Worm (Caenorhabditis elegans) whole organism, L1 larva: Measurements from ENCODE around the gene rcq-5.
A peak's percentile ranks its signal among the peaks of the same experiment; 100 is the strongest.

Experiments used
- C16A3.4 ChIP-seq: fragments of 150-350 bp; optimal IDR thresholded peaks from 2 replicates; lab custom pipeline; 2014; ENCODE audit warnings: missing biosample characterization, missing genetic modification characterization
- F16B12.6 ChIP-seq: fragments of 150-350 bp; optimal IDR thresholded peaks from 2 replicates; lab custom pipeline; 2014; ENCODE audit warnings: missing biosample characterization, missing genetic modification characterization
- Y116A8C.19 ChIP-seq: sonication (generic microtip); optimal IDR thresholded peaks from 2 replicates; lab custom pipeline; 2016; ENCODE audit warnings: missing compliant biosample characterization, missing genetic modification characterization, borderline replicate concordance
- aha-1 ChIP-seq: fragments of 150-350 bp; optimal IDR thresholded peaks from 2 replicates; lab custom pipeline; 2014; ENCODE audit warnings: missing biosample characterization, missing genetic modification characterization
- aly-2 ChIP-seq: fragments of 150-350 bp; optimal IDR thresholded peaks from 2 replicates; lab custom pipeline; 2014; ENCODE audit warnings: missing biosample characterization, missing genetic modification characterization
- blmp-1 ChIP-seq: fragments of 150-350 bp; optimal IDR thresholded peaks from 2 replicates; lab custom pipeline; 2014; ENCODE audit warnings: missing biosample characterization, missing genetic modification characterization
- ceh-8 ChIP-seq: fragments of 200-800 bp; sonication (Bioruptor generic); optimal IDR thresholded peaks from 2 replicates; lab custom pipeline; 2018; ENCODE audit warnings: mild to moderate bottlenecking, missing genetic modification characterization, moderate library complexity, missing compliant biosample characterization
- ceh-82 ChIP-seq, 3 experiments: fragments of 150-350 bp in 1 of 3; sonication (generic microtip) in 2 of 3; optimal IDR thresholded peaks; 2 replicates each; lab custom pipeline; 2014 to 2017; ENCODE audit warnings: missing biosample characterization in 3 of 3, missing genetic modification characterization in 3 of 3
- ceh-88 ChIP-seq: fragments of 200-800 bp; sonication (Bioruptor generic); IDR thresholded peaks from 2 replicates; pipeline ENCODE4 v1.3.6; 2022; ENCODE audit warnings: missing genetic modification characterization, missing compliant biosample characterization
- ceh-90 ChIP-seq: sonication (generic microtip); optimal IDR thresholded peaks from 2 replicates; lab custom pipeline; 2016; ENCODE audit warnings: missing genetic modification characterization, missing compliant biosample characterization
- dpl-1 ChIP-seq, 3 experiments: fragments of 150-350 bp in 2 of 3; sonication (generic microtip) in 1 of 3; optimal IDR thresholded peaks; 2 replicates each; lab custom pipeline; 2014 to 2017; ENCODE audit warnings: missing biosample characterization in 3 of 3, missing genetic modification characterization in 3 of 3, missing genetic modification reagents in 3 of 3
- efl-1 ChIP-seq, 4 experiments: fragments of 150-350 bp; optimal IDR thresholded peaks in 3 of 4; peaks in 1 of 4; 1 replicate in 1 of 4; 2 replicates in 3 of 4; lab custom pipeline; 2014; ENCODE audit warnings: missing biosample characterization in 2 of 4, missing genetic modification characterization in 2 of 4, missing genetic modification reagents in 2 of 4
- egl-13 ChIP-seq: sonication (generic microtip); optimal IDR thresholded peaks from 2 replicates; lab custom pipeline; 2016; ENCODE audit warnings: missing genotype, missing genetic modification reagents, missing genetic modification characterization, missing compliant biosample characterization
- egl-27 ChIP-seq, 2 experiments: fragments of 150-350 bp in 1 of 2; sonication (generic microtip); optimal IDR thresholded peaks; 3 replicates each; lab custom pipeline; 2017 to 2018; ENCODE audit warnings: missing biosample characterization in 2 of 2, missing genetic modification characterization in 2 of 2, missing genetic modification reagents in 2 of 2
- elt-3 ChIP-seq, 6 experiments: fragments of 150-350 bp in 1 of 6; sonication (generic microtip); optimal IDR thresholded peaks; 2 replicates each; lab custom pipeline; 2017 to 2018; ENCODE audit warnings: missing biosample characterization in 6 of 6, missing genetic modification characterization in 6 of 6, inconsistent platforms in 1 of 6
- fkh-10 ChIP-seq: sonication (generic microtip); optimal IDR thresholded peaks from 2 replicates; lab custom pipeline; 2017; ENCODE audit warnings: missing biosample characterization, missing genetic modification reagents, missing genetic modification characterization
- fos-1 ChIP-seq: fragments of 150-350 bp; optimal IDR thresholded peaks from 2 replicates; lab custom pipeline; 2014; ENCODE audit warnings: missing biosample characterization, missing genetic modification characterization
- irx-1 ChIP-seq: sonication (generic microtip); optimal IDR thresholded peaks from 2 replicates; lab custom pipeline; 2016; ENCODE audit warnings: missing genetic modification characterization, missing compliant biosample characterization
- isw-1 ChIP-seq: fragments of 200-800 bp; sonication (Bioruptor generic); IDR thresholded peaks from 2 replicates; pipeline ENCODE4 v1.3.6; 2022; ENCODE audit warnings: missing genetic modification characterization, missing compliant biosample characterization
- jun-1 ChIP-seq: fragments of 150-350 bp; optimal IDR thresholded peaks from 2 replicates; lab custom pipeline; 2014; ENCODE audit warnings: missing biosample characterization, missing genetic modification reagents, missing genetic modification characterization
- lin-13 ChIP-seq: fragments of 150-350 bp; optimal IDR thresholded peaks from 2 replicates; lab custom pipeline; 2014; ENCODE audit warnings: missing biosample characterization, missing genetic modification reagents, missing genetic modification characterization
- lin-14 ChIP-seq: fragments of 200-800 bp; sonication (Bioruptor generic); optimal IDR thresholded peaks from 2 replicates; lab custom pipeline; 2018; ENCODE audit warnings: mild to moderate bottlenecking, missing genetic modification characterization, moderate library complexity, missing compliant biosample characterization
- lin-15B ChIP-seq: fragments of 150-350 bp; sonication (generic microtip); optimal IDR thresholded peaks from 3 replicates; lab custom pipeline; 2014; ENCODE audit warnings: missing biosample characterization, missing genetic modification characterization
- lin-35 ChIP-seq, 2 experiments: fragments of 150-350 bp; optimal IDR thresholded peaks; 2 replicates each; lab custom pipeline; 2014; ENCODE audit warnings: missing biosample characterization in 2 of 2, missing genetic modification characterization in 2 of 2, missing genetic modification reagents in 2 of 2
- lin-39 ChIP-seq: fragments of 150-350 bp; optimal IDR thresholded peaks from 2 replicates; lab custom pipeline; 2014; ENCODE audit warnings: missing biosample characterization, missing genetic modification reagents, missing genetic modification characterization
- lir-3 ChIP-seq: sonication (generic microtip); optimal IDR thresholded peaks from 2 replicates; lab custom pipeline; 2016; ENCODE audit warnings: mild to moderate bottlenecking, missing genetic modification characterization, moderate library complexity, missing compliant biosample characterization; ENCODE audit not compliant: poor library complexity
- lsy-2 ChIP-seq, 2 experiments: fragments of 150-350 bp; optimal IDR thresholded peaks; 2 replicates each; lab custom pipeline; 2014; ENCODE audit warnings: missing biosample characterization in 2 of 2, missing genetic modification characterization in 2 of 2
- mdl-1 ChIP-seq, 2 experiments: fragments of 150-350 bp; optimal IDR thresholded peaks; 2 replicates each; lab custom pipeline; 2014 to 2017; ENCODE audit warnings: missing biosample characterization in 2 of 2, missing genetic modification characterization in 2 of 2, inconsistent platforms in 1 of 2
- mep-1 ChIP-seq: fragments of 150-350 bp; optimal IDR thresholded peaks from 2 replicates; lab custom pipeline; 2014; ENCODE audit warnings: missing biosample characterization, missing genetic modification characterization
- nhr-11 ChIP-seq: fragments of 150-350 bp; optimal IDR thresholded peaks from 2 replicates; lab custom pipeline; 2014; ENCODE audit warnings: missing biosample characterization, missing genetic modification characterization
- nhr-12 ChIP-seq: sonication (generic microtip); optimal IDR thresholded peaks from 2 replicates; lab custom pipeline; 2017; ENCODE audit warnings: missing biosample characterization, missing genetic modification characterization
- nhr-19 ChIP-seq: fragments of 200-800 bp; sonication (Bioruptor generic); conservative IDR thresholded peaks from 2 replicates; pipeline ENCODE4 v1.3.6; 2022; ENCODE audit warnings: missing genetic modification characterization, missing compliant biosample characterization
- nhr-20 ChIP-seq: sonication (generic microtip); optimal IDR thresholded peaks from 2 replicates; lab custom pipeline; 2016; ENCODE audit warnings: mild to moderate bottlenecking, missing genetic modification characterization, missing compliant biosample characterization
- nhr-47 ChIP-seq: sonication (generic microtip); optimal IDR thresholded peaks from 2 replicates; lab custom pipeline; 2016; ENCODE audit warnings: mild to moderate bottlenecking, missing genetic modification characterization, moderate library complexity, missing compliant biosample characterization
- nhr-77 ChIP-seq: fragments of 150-350 bp; optimal IDR thresholded peaks from 2 replicates; lab custom pipeline; 2014; ENCODE audit warnings: missing biosample characterization, missing genetic modification characterization
- nhr-84 ChIP-seq: sonication (generic microtip); optimal IDR thresholded peaks from 2 replicates; lab custom pipeline; 2017; ENCODE audit warnings: missing biosample characterization, missing genetic modification characterization
- nhr-85 ChIP-seq: sonication (generic microtip); peaks from one replicate; lab custom pipeline; 2016; ENCODE audit warnings: missing genetic modification characterization, inconsistent platforms, missing compliant biosample characterization
- pag-3 ChIP-seq: sonication (generic microtip); optimal IDR thresholded peaks from 2 replicates; lab custom pipeline; 2017; ENCODE audit warnings: missing genetic modification characterization, mild to moderate bottlenecking, missing compliant biosample characterization, antibody characterized with exemption, borderline replicate concordance; ENCODE audit not compliant: insufficient read depth
- pqm-1 ChIP-seq: sonication (generic microtip); optimal IDR thresholded peaks from 3 replicates; lab custom pipeline; 2017; ENCODE audit warnings: missing biosample characterization, missing genetic modification characterization
- skn-1 ChIP-seq: fragments of 150-350 bp; optimal IDR thresholded peaks from 2 replicates; lab custom pipeline; 2014; ENCODE audit warnings: missing biosample characterization, missing genetic modification characterization
- snu-23 ChIP-seq: sonication (generic microtip); optimal IDR thresholded peaks from 2 replicates; lab custom pipeline; 2016; ENCODE audit warnings: missing genetic modification characterization, missing compliant biosample characterization
- sup-37 ChIP-seq: fragments of 200-800 bp; sonication (Bioruptor generic); optimal IDR thresholded peaks from 2 replicates; lab custom pipeline; 2018; ENCODE audit warnings: mild to moderate bottlenecking, missing genetic modification characterization, missing compliant biosample characterization
- swsn-7 ChIP-seq: sonication (generic microtip); optimal IDR thresholded peaks from 2 replicates; lab custom pipeline; 2016; ENCODE audit warnings: missing genetic modification characterization, missing compliant biosample characterization
- tbx-2 ChIP-seq: sonication (generic microtip); optimal IDR thresholded peaks from 2 replicates; lab custom pipeline; 2016; ENCODE audit warnings: missing genetic modification characterization, missing compliant biosample characterization
- tlp-1 ChIP-seq: fragments of 150-350 bp; optimal IDR thresholded peaks from 2 replicates; lab custom pipeline; 2014; ENCODE audit warnings: missing biosample characterization, missing genetic modification characterization
- unc-130 ChIP-seq: fragments of 150-350 bp; optimal IDR thresholded peaks from 2 replicates; lab custom pipeline; 2017; ENCODE audit warnings: missing biosample characterization, missing genetic modification characterization, inconsistent platforms
- unc-30 ChIP-seq: sonication (generic microtip); optimal IDR thresholded peaks from 2 replicates; lab custom pipeline; 2017; ENCODE audit warnings: missing biosample characterization, missing genetic modification characterization
- unc-86 ChIP-seq: sonication (generic microtip); optimal IDR thresholded peaks from 2 replicates; lab custom pipeline; 2016; ENCODE audit warnings: missing genetic modification characterization, missing compliant biosample characterization
- xbp-1 ChIP-seq: sonication (generic microtip); optimal IDR thresholded peaks from 2 replicates; lab custom pipeline; 2016; ENCODE audit warnings: missing genetic modification characterization, missing compliant biosample characterization
- ztf-11 ChIP-seq, 2 experiments: sonication (generic microtip); optimal IDR thresholded peaks; 2 replicates each; lab custom pipeline; 2016 to 2017; ENCODE audit warnings: missing genetic modification characterization in 2 of 2, missing biosample characterization in 1 of 2, missing compliant biosample characterization in 1 of 2

The rcq-5 gene

ce11 chrIII:4021866-4022265 lies 35.9 kb downstream of the rcq-5 start, which contains the start of gene tftc-5:
TSS of gene tftc-5 (plus strand) at chrIII:4022166.
- TF ChIP-seq pag-3, result no peak
- no peak for TF ChIP-seq sup-37 (GFP tag; lab: Kevin White, UChicago)
- TF ChIP-seq efl-1 (optimal IDR thresholded peaks at IDR 0.05; lab: Kevin White, UChicago), result no peak
- peak in 1 of 2 experiments; percentile 47 for TF ChIP-seq efl-1 (GFP tag; optimal IDR thresholded peaks at IDR 0.05 in 1 of 2; lab: Kevin White, UChicago)

DNA sequence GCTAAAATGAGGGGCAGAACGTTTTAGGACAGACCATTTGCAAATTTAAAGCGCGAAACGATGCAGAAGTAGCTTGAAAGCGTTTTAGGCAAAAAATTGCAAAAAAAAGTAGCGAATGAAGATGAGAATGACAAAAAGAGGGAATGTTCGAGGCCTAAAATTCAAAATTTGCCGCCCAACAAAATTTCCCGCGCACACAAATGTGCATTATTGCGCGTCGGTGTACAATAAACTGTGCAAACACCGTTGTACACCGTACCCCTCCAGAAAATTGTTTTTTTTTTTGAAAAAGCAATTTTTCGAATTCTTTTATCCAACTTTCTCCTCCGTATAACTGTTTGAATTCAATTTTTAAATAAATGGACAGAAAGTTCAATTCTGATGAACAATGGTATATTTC lies 38.0 kb downstream of the rcq-5 start, which contains the start of gene snpc-3.4:
Gene snpc-3.4, plus strand, starts transcription at position 237 of the 400 bp plus-strand sequence.
- TF ChIP-seq lir-3 (tag; lab: Kevin White, UChicago), result no peak
- no peak for TF ChIP-seq nhr-84 (tag; lab: Kevin White, UChicago)
- peak; percentile 46 for TF ChIP-seq lin-13 (GFP tag; lab: Kevin White, UChicago)
- TF ChIP-seq egl-27 (tag; optimal IDR thresholded peaks at IDR 0.05; lab: Kevin White, UChicago), result no peak
- TF ChIP-seq pag-3, result no peak
- TF ChIP-seq lsy-2 (tag; optimal IDR thresholded peaks at IDR 0.05; lab: Kevin White, UChicago), result peak; percentile 98 to 99
- peak; percentile 90 to 93 (median 91) for TF ChIP-seq dpl-1 (GFP tag; optimal IDR thresholded peaks at IDR 0.05; lab: Kevin White, UChicago)
- no peak for TF ChIP-seq nhr-12 (tag; lab: Kevin White, UChicago)
- TF ChIP-seq ceh-8 (GFP tag; lab: Kevin White, UChicago), result no peak
- peak; percentile 50 for TF ChIP-seq unc-86 (tag; lab: Kevin White, UChicago)
- TF ChIP-seq nhr-47 (tag; lab: Kevin White, UChicago), result peak; percentile 77
- TF ChIP-seq fos-1 (tag; lab: Kevin White, UChicago), result no peak
- TF ChIP-seq Y116A8C.19 (tag; lab: Kevin White, UChicago), result no peak
- peak in 1 of 2 experiments; percentile 22 for TF ChIP-seq ztf-11 (tag; optimal IDR thresholded peaks at IDR 0.05; lab: Kevin White, UChicago)
- TF ChIP-seq unc-30 (tag; lab: Kevin White, UChicago), result no peak
- peak; percentile 88 for TF ChIP-seq mep-1 (tag; lab: Kevin White, UChicago)
- no peak for TF ChIP-seq aha-1 (tag; lab: Kevin White, UChicago)
- TF ChIP-seq unc-130, result peak; percentile 34
- peak; percentile 82 for TF ChIP-seq snu-23 (GFP tag; lab: Kevin White, UChicago)
- TF ChIP-seq xbp-1, result peak; percentile 67
- TF ChIP-seq nhr-20 (tag; lab: Kevin White, UChicago), result peak; percentile 65
- TF ChIP-seq jun-1 (tag; lab: Kevin White, UChicago), result peak; percentile 51
- peak; percentile 5 for TF ChIP-seq lin-39 (tag; lab: Kevin White, UChicago)
- no peak for TF ChIP-seq pqm-1
- TF ChIP-seq fkh-10 (GFP tag; lab: Kevin White, UChicago), result peak; percentile 36
- TF ChIP-seq lin-35 (GFP tag; optimal IDR thresholded peaks at IDR 0.05; lab: Kevin White, UChicago), result peak; percentile 89 to 93
- TF ChIP-seq ceh-90 (tag; lab: Kevin White, UChicago), result no peak
- TF ChIP-seq tlp-1 (tag; lab: Kevin White, UChicago), result no peak
- TF ChIP-seq nhr-77 (tag; lab: Kevin White, UChicago), result peak; percentile 47
- peak in 2 of 3 experiments; percentile 66 to 82 for TF ChIP-seq ceh-82 (tag; optimal IDR thresholded peaks at IDR 0.05; lab: Kevin White, UChicago)
- no peak for TF ChIP-seq egl-13 (tag; lab: Kevin White, UChicago)
- peak; percentile 55 for TF ChIP-seq nhr-19 (GFP tag; lab: Robert Waterston, UW)
- no peak for TF ChIP-seq nhr-11 (tag; lab: Kevin White, UChicago)
- TF ChIP-seq skn-1 (tag; lab: Kevin White, UChicago), result peak; percentile 86
- peak; percentile 53 for TF ChIP-seq aly-2 (tag; lab: Kevin White, UChicago)
- TF ChIP-seq nhr-85 (tag; lab: Kevin White, UChicago), result peak; percentile 86
- peak; percentile 57 for TF ChIP-seq blmp-1 (tag; lab: Kevin White, UChicago)
- no peak for TF ChIP-seq ceh-88 (GFP tag; lab: Robert Waterston, UW)
- peak; percentile 60 for TF ChIP-seq tbx-2 (tag; lab: Kevin White, UChicago)
- TF ChIP-seq isw-1 (GFP tag; lab: Robert Waterston, UW), result peak; percentile 44
- TF ChIP-seq lin-14 (GFP tag; lab: Kevin White, UChicago), result peak; percentile 77
- peak; percentile 62 for TF ChIP-seq lin-15B (tag; lab: Kevin White, UChicago)
- peak; percentile 49 for TF ChIP-seq irx-1 (tag; lab: Kevin White, UChicago)
- peak; percentile 77 to 89 for TF ChIP-seq efl-1 (optimal IDR thresholded peaks at IDR 0.05; lab: Kevin White, UChicago)
- TF ChIP-seq efl-1 (GFP tag; optimal IDR thresholded peaks at IDR 0.05 in 1 of 2; lab: Kevin White, UChicago), result peak; percentile 90 to 98
- TF ChIP-seq mdl-1 (tag; optimal IDR thresholded peaks at IDR 0.05; lab: Kevin White, UChicago), result peak in 1 of 2 experiments; percentile 57
- TF ChIP-seq swsn-7 (tag; lab: Kevin White, UChicago), result peak; percentile 61
- peak; percentile 81 for TF ChIP-seq C16A3.4 (tag; lab: Kevin White, UChicago)
- peak in 2 of 6 experiments; percentile 57 to 59 for TF ChIP-seq elt-3 (tag; optimal IDR thresholded peaks at IDR 0.05; lab: Kevin White, UChicago)
- peak; percentile 96 for TF ChIP-seq F16B12.6 (tag; lab: Kevin White, UChicago)
